Fruit fly (Drosophila melanogaster) whole organism, embryonic: ENCODE measurements around the gene nmo.

Source experiments
- ATbp ChIP-seq: fragments of 200-800 bp; sonication (Bioruptor generic); optimal IDR thresholded peaks from 2 replicates; lab custom pipeline; 2017; ENCODE audit warnings: missing biosample characterization, mild to moderate bottlenecking, missing genetic modification characterization, missing genetic modification reagents
- CG10147 ChIP-seq: fragments of 200-800 bp; sonication (Bioruptor generic); optimal IDR thresholded peaks from 2 replicates; lab custom pipeline; 2019; ENCODE audit warnings: missing biosample characterization, mild to moderate bottlenecking, missing genetic modification characterization, moderate library complexity
- CG1233 ChIP-seq: fragments of 200-800 bp; sonication (Bioruptor generic); optimal IDR thresholded peaks from 4 replicates; lab custom pipeline; 2018; ENCODE audit warnings: missing biosample characterization, mild to moderate bottlenecking, missing genetic modification characterization
- CG13894 ChIP-seq: fragments of 200-800 bp; sonication (Bioruptor generic); optimal IDR thresholded peaks from 3 replicates; lab custom pipeline; 2018; ENCODE audit warnings: missing biosample characterization, mild to moderate bottlenecking, missing genetic modification characterization, moderate library complexity
- CG14710 ChIP-seq: fragments of 200-800 bp; sonication (Bioruptor generic); optimal IDR thresholded peaks from 3 replicates; lab custom pipeline; 2019; ENCODE audit warnings: missing biosample characterization, mild to moderate bottlenecking, missing genetic modification characterization, moderate library complexity
- CG15269 ChIP-seq: fragments of 200-800 bp; sonication (Bioruptor generic); optimal IDR thresholded peaks from 2 replicates; lab custom pipeline; 2018; ENCODE audit warnings: missing biosample characterization, mild to moderate bottlenecking, missing genetic modification characterization, moderate library complexity
- CG15696 ChIP-seq: fragments of 200-800 bp; sonication (Bioruptor generic); optimal IDR thresholded peaks from 2 replicates; lab custom pipeline; 2019; ENCODE audit warnings: missing biosample characterization, mild to moderate bottlenecking, missing genetic modification characterization, moderate library complexity
- CG1602 ChIP-seq: fragments of 200-800 bp; sonication (Bioruptor generic); optimal IDR thresholded peaks from 3 replicates; lab custom pipeline; 2016; ENCODE audit warnings: missing biosample characterization, missing genetic modification characterization
- CG1647 ChIP-seq: fragments of 200-800 bp; sonication (Bioruptor generic); optimal IDR thresholded peaks from 3 replicates; lab custom pipeline; 2016; ENCODE audit warnings: missing biosample characterization, missing genetic modification characterization
- CG16779 ChIP-seq: fragments of 200-800 bp; sonication (Bioruptor generic); IDR thresholded peaks from 2 replicates; pipeline ENCODE4 v1.3.6; 2022; ENCODE audit warnings: missing biosample characterization, missing genetic modification characterization
- CG16813 ChIP-seq: fragments of 200-800 bp; sonication (Bioruptor generic); IDR thresholded peaks from 3 replicates; pipeline ENCODE4 v1.3.6; 2022; ENCODE audit warnings: missing biosample characterization, missing genetic modification characterization; ENCODE audit not compliant: partially characterized antibody
- CG1792 ChIP-seq: fragments of 200-800 bp; sonication (Bioruptor generic); optimal IDR thresholded peaks from 2 replicates; lab custom pipeline; 2016; ENCODE audit warnings: missing biosample characterization, missing genetic modification characterization
- CG18011 ChIP-seq: fragments of 200-800 bp; sonication (Bioruptor generic); optimal IDR thresholded peaks from 2 replicates; lab custom pipeline; 2017; ENCODE audit warnings: missing biosample characterization, missing genetic modification characterization, mild to moderate bottlenecking, moderate library complexity, missing genotype
- CG1832 ChIP-seq: fragments of 200-800 bp; sonication (Bioruptor generic); optimal IDR thresholded peaks from 2 replicates; lab custom pipeline; 2017; ENCODE audit warnings: missing biosample characterization, mild to moderate bottlenecking, missing genetic modification characterization, inconsistent platforms
- CG18599 ChIP-seq: fragments of 200-800 bp; sonication (Bioruptor generic); optimal IDR thresholded peaks from 3 replicates; lab custom pipeline; 2017; ENCODE audit warnings: missing biosample characterization, missing genetic modification characterization, mild to moderate bottlenecking, moderate library complexity, missing genetic modification reagents
- CG2129 ChIP-seq: fragments of 200-800 bp; sonication (Bioruptor generic); IDR thresholded peaks from 2 replicates; pipeline ENCODE4 v1.3.6; 2022; ENCODE audit warnings: missing biosample characterization, missing genetic modification characterization; ENCODE audit not compliant: partially characterized antibody
- CG30403 ChIP-seq: fragments of 200-800 bp; sonication (Bioruptor generic); optimal IDR thresholded peaks from 3 replicates; lab custom pipeline; 2016; ENCODE audit warnings: missing biosample characterization, missing genetic modification characterization
- CG34376 ChIP-seq: fragments of 200-800 bp; sonication (Bioruptor generic); optimal IDR thresholded peaks from 2 replicates; lab custom pipeline; 2018; ENCODE audit warnings: missing biosample characterization, mild to moderate bottlenecking, missing genetic modification characterization
- CG3726 ChIP-seq: fragments of 200-800 bp; sonication (Bioruptor generic); IDR thresholded peaks from 3 replicates; pipeline ENCODE4, ENCODE4 v1.3.6; 2022; ENCODE audit warnings: missing biosample characterization, missing genetic modification characterization
- CG3995 ChIP-seq: fragments of 200-800 bp; sonication (Bioruptor generic); optimal IDR thresholded peaks from 3 replicates; lab custom pipeline; 2016; ENCODE audit warnings: missing biosample characterization, missing genetic modification characterization
- CG6791 ChIP-seq: fragments of 200-800 bp; sonication (Bioruptor generic); IDR thresholded peaks from 3 replicates; pipeline ENCODE4 v1.3.6; 2022; ENCODE audit warnings: missing biosample characterization, missing genetic modification characterization; ENCODE audit not compliant: partially characterized antibody
- CG6813 ChIP-seq: fragments of 200-800 bp; sonication (Bioruptor generic); optimal IDR thresholded peaks from 2 replicates; lab custom pipeline; 2017; ENCODE audit warnings: missing biosample characterization, missing genetic modification characterization, mild to moderate bottlenecking, moderate library complexity, missing genetic modification reagents
- Deaf1 ChIP-seq: fragments of 200-800 bp; optimal IDR thresholded peaks from 3 replicates; lab custom pipeline; 2019; ENCODE audit warnings: missing biosample characterization, mild to moderate bottlenecking, missing genetic modification characterization, moderate library complexity
- Drgx ChIP-seq: fragments of 200-800 bp; sonication (Bioruptor generic); IDR thresholded peaks from 2 replicates; pipeline ENCODE4 v1.3.6; 2022; ENCODE audit warnings: missing biosample characterization, missing genetic modification characterization
- Ets97D ChIP-seq: fragments of 200-800 bp; sonication (Bioruptor generic); optimal IDR thresholded peaks from 3 replicates; lab custom pipeline; 2016; ENCODE audit warnings: missing biosample characterization, missing genetic modification characterization
- Fer2 ChIP-seq: fragments of 200-800 bp; sonication (Bioruptor generic); optimal IDR thresholded peaks from 2 replicates; lab custom pipeline; 2018; ENCODE audit warnings: missing biosample characterization, mild to moderate bottlenecking, missing genetic modification characterization, moderate library complexity
- Gsc ChIP-seq: fragments of 200-800 bp; sonication (Bioruptor generic); IDR thresholded peaks from 2 replicates; pipeline ENCODE4 v1.3.6; 2022; ENCODE audit warnings: missing biosample characterization, missing genetic modification characterization
- Hand ChIP-seq: fragments of 200-800 bp; sonication (Bioruptor generic); optimal IDR thresholded peaks from 2 replicates; lab custom pipeline; 2017; ENCODE audit warnings: mild to moderate bottlenecking, missing biosample characterization, missing genetic modification reagents, missing genetic modification characterization
- Kr ChIP-seq: fragments of 200-800 bp; sonication (Bioruptor generic); optimal IDR thresholded peaks from 2 replicates; lab custom pipeline; 2017; ENCODE audit warnings: missing biosample characterization, mild to moderate bottlenecking, missing genetic modification characterization
- NC2α ChIP-seq: fragments of 200-800 bp; sonication (Bioruptor generic); optimal IDR thresholded peaks from 2 replicates; lab custom pipeline; 2016; ENCODE audit warnings: missing biosample characterization, missing genetic modification characterization
- NfI ChIP-seq: fragments of 200-800 bp; sonication (Bioruptor generic); optimal IDR thresholded peaks from 3 replicates; lab custom pipeline; 2018; ENCODE audit warnings: missing biosample characterization, mild to moderate bottlenecking, missing genetic modification characterization, moderate library complexity
- Pdp1 ChIP-seq, 2 experiments: fragments of 200-800 bp; sonication (Bioruptor generic); optimal IDR thresholded peaks; 3 replicates each; lab custom pipeline; 2016; ENCODE audit warnings: missing biosample characterization in 2 of 2, missing genetic modification characterization in 2 of 2, mild to moderate bottlenecking in 1 of 2, moderate library complexity in 1 of 2
- Scr ChIP-seq: fragments of 200-800 bp; sonication (Bioruptor generic); IDR thresholded peaks from 2 replicates; pipeline ENCODE4 v1.3.6; 2022; ENCODE audit warnings: missing biosample characterization, missing genetic modification characterization; ENCODE audit not compliant: partially characterized antibody
- Side ChIP-seq: fragments of 200-800 bp; sonication (Bioruptor generic); optimal IDR thresholded peaks from 2 replicates; lab custom pipeline; 2016; ENCODE audit warnings: missing biosample characterization, missing genetic modification characterization
- Sin3A ChIP-seq: fragments of >200 bp; optimal IDR thresholded peaks from 2 replicates; lab custom pipeline; 2018
- TFAM ChIP-seq: fragments of 200-800 bp; sonication (Bioruptor generic); optimal IDR thresholded peaks from 2 replicates; lab custom pipeline; 2017; ENCODE audit warnings: missing biosample characterization, missing genetic modification characterization, inconsistent platforms
- Trl ChIP-seq, 3 experiments: fragments of >200 bp in 2 of 3; fragments of 200-800 bp in 1 of 3; sonication (Bioruptor generic) in 1 of 3; optimal IDR thresholded peaks; 2 replicates in 1 of 3; 3 replicates in 2 of 3; lab custom pipeline; 2016 to 2017; ENCODE audit warnings: missing biosample characterization in 1 of 3, missing genetic modification characterization in 1 of 3
- YL-1 ChIP-seq: fragments of 200-800 bp; sonication (Bioruptor generic); optimal IDR thresholded peaks from 3 replicates; lab custom pipeline; 2017; ENCODE audit warnings: missing biosample characterization, mild to moderate bottlenecking, missing genetic modification characterization
- amos ChIP-seq: fragments of 200-800 bp; sonication (Bioruptor generic); IDR thresholded peaks from 2 replicates; pipeline ENCODE4 v1.3.6; 2022; ENCODE audit warnings: missing biosample characterization, missing genetic modification characterization; ENCODE audit not compliant: partially characterized antibody
- br ChIP-seq: fragments of >200 bp; optimal IDR thresholded peaks from 2 replicates; lab custom pipeline; 2017
- cad ChIP-seq: fragments of >200 bp; optimal IDR thresholded peaks from 2 replicates; lab custom pipeline; 2017; ENCODE audit warnings: missing biosample characterization, missing genetic modification characterization
- chinmo ChIP-seq: fragments of 200-800 bp; sonication (Bioruptor generic); IDR thresholded peaks from 4 replicates; pipeline ENCODE4 v1.3.6; 2022; ENCODE audit warnings: missing biosample characterization, missing genetic modification characterization; ENCODE audit not compliant: partially characterized antibody
- cwo ChIP-seq: fragments of 200-800 bp; sonication (Bioruptor generic); optimal IDR thresholded peaks from 3 replicates; lab custom pipeline; 2017; ENCODE audit warnings: missing biosample characterization, missing genetic modification characterization, mild to moderate bottlenecking, moderate library complexity, missing genetic modification reagents
- fu2 ChIP-seq: fragments of 200-800 bp; sonication (Bioruptor generic); optimal IDR thresholded peaks from 2 replicates; lab custom pipeline; 2016; ENCODE audit warnings: missing biosample characterization, missing genetic modification characterization
- hkb ChIP-seq, 2 experiments: fragments of 200-800 bp in 1 of 2; fragments of >200 bp in 1 of 2; sonication (Bioruptor generic) in 1 of 2; IDR thresholded peaks in 1 of 2; optimal IDR thresholded peaks in 1 of 2; 2 replicates each; pipeline versions ENCODE4 v1.3.6 to Lab custom; 2017 to 2022; ENCODE audit warnings: missing biosample characterization in 1 of 2, missing genetic modification characterization in 1 of 2
- lbe ChIP-seq: fragments of 200-800 bp; sonication (Bioruptor generic); optimal IDR thresholded peaks from 2 replicates; lab custom pipeline; 2016; ENCODE audit warnings: missing biosample characterization, mild to moderate bottlenecking, missing genetic modification characterization
- luna ChIP-seq: fragments of 200-800 bp; sonication (Bioruptor generic); optimal IDR thresholded peaks from 2 replicates; lab custom pipeline; 2016; ENCODE audit warnings: missing biosample characterization, missing genetic modification characterization
- p53 ChIP-seq: fragments of 200-800 bp; sonication (Bioruptor generic); optimal IDR thresholded peaks from 2 replicates; lab custom pipeline; 2016; ENCODE audit warnings: missing biosample characterization, missing genetic modification characterization
- sob ChIP-seq: fragments of 200-800 bp; sonication (Bioruptor generic); IDR thresholded peaks from 2 replicates; pipeline ENCODE4 v1.3.6; 2022; ENCODE audit warnings: missing biosample characterization, missing genetic modification characterization
- trh ChIP-seq: fragments of 200-800 bp; sonication (Bioruptor generic); optimal IDR thresholded peaks from 2 replicates; lab custom pipeline; 2016; ENCODE audit warnings: missing biosample characterization, missing genetic modification characterization

nmo gene

dm6 chr3L:8077207-8077606, 98.4 kb downstream of the nmo start (continued):
- TF ChIP-seq cad (no peak), lbe (GFP tag; lab: Kevin White, UChicago) (no peak), Sin3A (no peak), CG1832 (GFP tag; lab: Kevin White, UChicago) (no peak), CG13894 (tag; lab: Kevin White, UChicago) (peak; percentile 34), CG30403 (GFP tag; lab: Kevin White, UChicago) (no peak), Fer2 (tag; lab: Kevin White, UChicago) (no peak), CG6791 (GFP tag; lab: Robert Waterston, UW) (0 out of 3 replicates have a peak, but pooled peaks have one; percentile 48), CG1647 (GFP tag; lab: Kevin White, UChicago) (no peak), CG18599 (GFP tag; lab: Kevin White, UChicago) (no peak), Trl (optimal IDR thresholded peaks at IDR 0.05; lab: Kevin White, UChicago) (peak; percentile 49 to 73), Trl (GFP tag; optimal IDR thresholded peaks at IDR 0.05; lab: Kevin White, UChicago) (peak; percentile 16), Side (GFP tag; lab: Kevin White, UChicago) (no peak), TFAM (GFP tag; lab: Kevin White, UChicago) (no peak), br (lab: Kevin White, UChicago) (no peak), CG16779 (GFP tag; lab: Robert Waterston, UW) (no peak), CG34376 (GFP tag; lab: Kevin White, UChicago) (no peak), CG2129 (GFP tag; lab: Robert Waterston, UW) (no peak), Drgx (GFP tag; lab: Robert Waterston, UW) (no peak), CG18011 (GFP tag; lab: Kevin White, UChicago) (no peak), Deaf1 (tag; lab: Kevin White, UChicago) (peak; percentile 43), fu2 (GFP tag; lab: Kevin White, UChicago) (no peak), Kr (GFP tag; lab: Kevin White, UChicago) (no peak), trh (no peak), Hand (GFP tag; lab: Kevin White, UChicago) (no peak), luna (no peak), amos (GFP tag; lab: Robert Waterston, UW) (no peak; the same call in 1 of the 2 replicates), Scr (GFP tag; lab: Robert Waterston, UW) (no peak), NC2α (GFP tag; lab: Kevin White, UChicago) (no peak), CG1233 (GFP tag; lab: Kevin White, UChicago) (no peak), CG3726 (no peak), CG6813 (GFP tag; lab: Kevin White, UChicago) (no peak), cwo (no peak), sob (GFP tag; lab: Robert Waterston, UW) (no peak), hkb (optimal IDR thresholded peaks at IDR 0.05; lab: Kevin White, UChicago) (no peak), hkb (GFP tag; IDR thresholded peaks at IDR 0.05; lab: Robert Waterston, UW) (no peak), chinmo (GFP tag; lab: Robert Waterston, UW) (peak; percentile 88; the same call in 2 of the 4 replicates), Ets97D (GFP tag; lab: Kevin White, UChicago) (no peak), CG14710 (tag; lab: Kevin White, UChicago) (no peak), ATbp (GFP tag; lab: Kevin White, UChicago) (no peak), CG10147 (GFP tag; lab: Kevin White, UChicago) (no peak), CG3995 (GFP tag; lab: Kevin White, UChicago) (no peak), CG15696 (no peak), NfI (GFP tag; lab: Kevin White, UChicago) (no peak), Pdp1 (GFP tag; optimal IDR thresholded peaks at IDR 0.05; lab: Kevin White, UChicago) (peak in 1 of 2 experiments; percentile 3), CG16813 (GFP tag; lab: Robert Waterston, UW) (no peak), p53 (GFP tag; lab: Kevin White, UChicago) (no peak), CG1602 (no peak), Gsc (GFP tag; lab: Robert Waterston, UW) (no peak), YL-1 (GFP tag; lab: Kevin White, UChicago) (no peak), CG15269 (tag; lab: Kevin White, UChicago) (peak; percentile 46), CG1792 (GFP tag; lab: Kevin White, UChicago) (no peak)
